Worm (Caenorhabditis elegans): ENCODE results near the gene lips-13.

ce11 chrII:1084899-1085298 lies 32.9 kb downstream of the lips-13 start:
- TF ChIP-seq ama-1 (optimal IDR thresholded peaks at IDR 0.05), result no peak
- no peak for TF ChIP-seq ceh-36 (tag; optimal IDR thresholded peaks at IDR 0.05)
- no peak for TF ChIP-seq flt-1 (GFP tag; IDR thresholded peaks at IDR 0.05)

All from whole organism, early embryonic.